Worm (Caenorhabditis elegans) whole organism, young adult: Measurements from ENCODE around the gene T06D8.10.

Experiments used
- F39B2.1 ChIP-seq: fragments of 200-800 bp; sonication (Bioruptor generic); IDR thresholded peaks from 2 replicates; pipeline ENCODE4 v1.3.6; 2022; ENCODE audit warnings: missing genetic modification reagents, missing genetic modification characterization, missing compliant biosample characterization
- attf-3 ChIP-seq: fragments of 200-800 bp; sonication (Bioruptor generic); conservative IDR thresholded peaks from 2 replicates; pipeline ENCODE4 v1.3.6; 2022; ENCODE audit warnings: missing genetic modification reagents, missing genetic modification characterization, missing compliant biosample characterization
- lir-1 ChIP-seq: fragments of 200-800 bp; sonication (Bioruptor generic); conservative IDR thresholded peaks from 2 replicates; pipeline ENCODE4 v1.3.6; 2022; ENCODE audit warnings: missing genetic modification reagents, missing genetic modification characterization, missing compliant biosample characterization
- nfyb-1 ChIP-seq: fragments of 200-800 bp; sonication (Bioruptor generic); IDR thresholded peaks from 2 replicates; pipeline ENCODE4 v1.3.6; 2022; ENCODE audit warnings: missing genetic modification reagents, missing genetic modification characterization, missing compliant biosample characterization
- tbx-9 ChIP-seq: sonication (generic microtip); optimal IDR thresholded peaks from 2 replicates; lab custom pipeline; 2016; ENCODE audit warnings: borderline replicate concordance, missing genetic modification characterization, inconsistent platforms, missing compliant biosample characterization
- ztf-25 ChIP-seq: fragments of 200-800 bp; sonication (Bioruptor generic); IDR thresholded peaks from 2 replicates; pipeline ENCODE4 v1.3.6; 2022; ENCODE audit warnings: missing genetic modification reagents, missing genetic modification characterization, missing compliant biosample characterization

ce11 chrII:11242918-11243317 lies 4.4 kb downstream of the T06D8.10 start:
- no peak for TF ChIP-seq lir-1
- no peak for TF ChIP-seq ztf-25 (GFP tag; lab: Robert Waterston, UW)
- TF ChIP-seq attf-3: no peak
- TF ChIP-seq F39B2.1: no peak
- no peak for TF ChIP-seq tbx-9
- TF ChIP-seq nfyb-1: no peak
